Worm (Caenorhabditis elegans) whole organism, young adult: Measurements from ENCODE around the gene T24C4.10.
A peak's percentile ranks its signal among the peaks of the same experiment; 100 is the strongest.

Experiments
- C06A6.2 ChIP-seq: fragments of 200-800 bp; sonication (Bioruptor generic); conservative IDR thresholded peaks from 2 replicates; pipeline ENCODE4 v1.3.6; 2022; ENCODE audit warnings: missing genetic modification characterization, missing compliant biosample characterization
- D2030.7 ChIP-seq: fragments of 200-800 bp; sonication (Bioruptor generic); IDR thresholded peaks from 2 replicates; pipeline ENCODE4 v1.3.6; 2022; ENCODE audit warnings: missing genetic modification reagents, missing genetic modification characterization, missing compliant biosample characterization
- F10E7.11 ChIP-seq: sonication (generic microtip); optimal IDR thresholded peaks from 2 replicates; lab custom pipeline; 2017; ENCODE audit warnings: mild to moderate bottlenecking, missing genetic modification characterization, moderate library complexity, missing compliant biosample characterization
- F23B12.7 ChIP-seq: sonication (generic microtip); optimal IDR thresholded peaks from 2 replicates; lab custom pipeline; 2017; ENCODE audit warnings: missing genetic modification characterization, mild to moderate bottlenecking, missing compliant biosample characterization, antibody characterized with exemption, moderate library complexity; ENCODE audit not compliant: insufficient read depth
- F39B2.1 ChIP-seq: fragments of 200-800 bp; sonication (Bioruptor generic); IDR thresholded peaks from 2 replicates; pipeline ENCODE4 v1.3.6; 2022; ENCODE audit warnings: missing genetic modification reagents, missing genetic modification characterization, missing compliant biosample characterization
- F49E8.2 ChIP-seq: sonication (generic microtip); optimal IDR thresholded peaks from 3 replicates; lab custom pipeline; 2017; ENCODE audit warnings: missing genetic modification characterization, mild to moderate bottlenecking, missing compliant biosample characterization, antibody characterized with exemption, moderate library complexity; ENCODE audit not compliant: insufficient read depth
- F55B11.4 ChIP-seq: sonication (generic microtip); optimal IDR thresholded peaks from 2 replicates; lab custom pipeline; 2016; ENCODE audit warnings: missing compliant biosample characterization, missing genetic modification characterization, borderline replicate concordance; ENCODE audit not compliant: insufficient read depth
- F57A8.1 ChIP-seq: fragments of 200-800 bp; sonication (Bioruptor generic); optimal IDR thresholded peaks from 2 replicates; lab custom pipeline; 2018; ENCODE audit warnings: mild to moderate bottlenecking, missing genetic modification characterization, moderate library complexity, missing compliant biosample characterization
- K12H6.12 ChIP-seq: fragments of 200-800 bp; sonication (Bioruptor generic); optimal IDR thresholded peaks from 2 replicates; lab custom pipeline; 2018; ENCODE audit warnings: mild to moderate bottlenecking, missing genetic modification characterization, missing compliant biosample characterization
- T07F8.4 ChIP-seq: sonication (generic microtip); optimal IDR thresholded peaks from 2 replicates; lab custom pipeline; 2016; ENCODE audit warnings: mild to moderate bottlenecking, missing genetic modification characterization, moderate library complexity, missing compliant biosample characterization
- Y56A3A.18 ChIP-seq: fragments of 200-800 bp; sonication (Bioruptor generic); IDR thresholded peaks from 2 replicates; pipeline ENCODE4 v1.3.6; 2022; ENCODE audit warnings: missing genetic modification reagents, missing genetic modification characterization, missing compliant biosample characterization
- Y79H2A.3 ChIP-seq: fragments of 200-800 bp; sonication (Bioruptor generic); conservative IDR thresholded peaks from 2 replicates; pipeline ENCODE4 v1.3.6; 2022; ENCODE audit warnings: missing genetic modification reagents, missing genetic modification characterization, missing compliant biosample characterization
- athp-1 ChIP-seq: sonication (generic microtip); optimal IDR thresholded peaks from 2 replicates; lab custom pipeline; 2017; ENCODE audit warnings: mild to moderate bottlenecking, missing genetic modification characterization, missing compliant biosample characterization
- attf-3 ChIP-seq: fragments of 200-800 bp; sonication (Bioruptor generic); conservative IDR thresholded peaks from 2 replicates; pipeline ENCODE4 v1.3.6; 2022; ENCODE audit warnings: missing genetic modification reagents, missing genetic modification characterization, missing compliant biosample characterization
- attf-5 ChIP-seq: fragments of 200-800 bp; sonication (Bioruptor generic); optimal IDR thresholded peaks from 2 replicates; lab custom pipeline; 2018; ENCODE audit warnings: mild to moderate bottlenecking, missing genetic modification characterization, missing compliant biosample characterization
- bed-1 ChIP-seq: fragments of 200-800 bp; sonication (Bioruptor generic); IDR thresholded peaks from 2 replicates; pipeline ENCODE4 v1.3.6; 2022; ENCODE audit warnings: missing genetic modification reagents, missing genetic modification characterization, missing compliant biosample characterization
- bed-2 ChIP-seq: fragments of 200-800 bp; sonication (Bioruptor generic); IDR thresholded peaks from 2 replicates; pipeline ENCODE4 v1.3.6; 2022; ENCODE audit warnings: missing genetic modification reagents, missing genetic modification characterization, missing compliant biosample characterization
- cebp-1 ChIP-seq, 2 experiments: fragments of 200-800 bp in 1 of 2; sonication (Bioruptor generic) in 1 of 2; sonication (generic microtip) in 1 of 2; IDR thresholded peaks in 1 of 2; optimal IDR thresholded peaks in 1 of 2; 2 replicates each; pipeline versions ENCODE4 v1.3.6 to Lab custom; 2017 to 2022; ENCODE audit warnings: missing compliant biosample characterization in 2 of 2, missing genetic modification characterization in 2 of 2, mild to moderate bottlenecking in 1 of 2, missing genetic modification reagents in 1 of 2, moderate library complexity in 1 of 2
- ceh-79 ChIP-seq: sonication (generic microtip); optimal IDR thresholded peaks from 2 replicates; lab custom pipeline; 2017; ENCODE audit warnings: mild to moderate bottlenecking, missing genetic modification characterization, missing compliant biosample characterization
- chd-7 ChIP-seq: sonication (generic microtip); optimal IDR thresholded peaks from 2 replicates; lab custom pipeline; 2016; ENCODE audit warnings: mild to moderate bottlenecking, missing genetic modification characterization, moderate library complexity, missing compliant biosample characterization
- efl-1 ChIP-seq: fragments of 150-350 bp; optimal IDR thresholded peaks from 2 replicates; lab custom pipeline; 2014; ENCODE audit warnings: missing biosample characterization, missing genetic modification reagents, missing genetic modification characterization
- egl-44 ChIP-seq: fragments of 200-800 bp; sonication (Bioruptor generic); IDR thresholded peaks from 2 replicates; pipeline ENCODE4 v1.3.6; 2022; ENCODE audit warnings: missing genetic modification reagents, missing genetic modification characterization, missing compliant biosample characterization
- ets-4 ChIP-seq: fragments of 200-800 bp; sonication (Bioruptor generic); optimal IDR thresholded peaks from 2 replicates; lab custom pipeline; 2018; ENCODE audit warnings: mild to moderate bottlenecking, missing genetic modification characterization, missing compliant biosample characterization
- him-1 ChIP-seq: sonication (generic microtip); optimal IDR thresholded peaks from 2 replicates; lab custom pipeline; 2016; ENCODE audit warnings: missing genotype, missing genetic modification reagents, missing genetic modification characterization, missing compliant biosample characterization
- hmg-1.2 ChIP-seq: fragments of 200-800 bp; sonication (Bioruptor generic); IDR thresholded peaks from 2 replicates; pipeline ENCODE4 v1.3.6; 2022; ENCODE audit warnings: missing genetic modification reagents, missing genetic modification characterization, missing compliant biosample characterization
- lin-40 ChIP-seq: sonication (generic microtip); optimal IDR thresholded peaks from 2 replicates; lab custom pipeline; 2016; ENCODE audit warnings: missing genetic modification characterization, mild to moderate bottlenecking, missing compliant biosample characterization, missing genotype, missing genetic modification reagents
- lsy-27 ChIP-seq: sonication (generic microtip); optimal IDR thresholded peaks from 2 replicates; lab custom pipeline; 2017; ENCODE audit warnings: missing genetic modification characterization, mild to moderate bottlenecking, missing compliant biosample characterization, antibody characterized with exemption, missing genotype, borderline replicate concordance; ENCODE audit not compliant: insufficient read depth
- madf-10 ChIP-seq: sonication (generic microtip); optimal IDR thresholded peaks from 2 replicates; lab custom pipeline; 2016; ENCODE audit warnings: mild to moderate bottlenecking, missing genetic modification characterization, missing compliant biosample characterization
- mcd-1 ChIP-seq: fragments of 200-800 bp; sonication (Bioruptor generic); IDR thresholded peaks from 2 replicates; pipeline ENCODE4 v1.3.6; 2022; ENCODE audit warnings: missing genetic modification reagents, missing genetic modification characterization, missing compliant biosample characterization
- nhr-120 ChIP-seq: fragments of 200-800 bp; sonication (Bioruptor generic); IDR thresholded peaks from 2 replicates; pipeline ENCODE4 v1.3.6; 2022; ENCODE audit warnings: missing genetic modification characterization, missing compliant biosample characterization
- nhr-80 ChIP-seq: sonication (generic microtip); optimal IDR thresholded peaks from 2 replicates; lab custom pipeline; 2016; ENCODE audit warnings: missing genetic modification characterization, missing compliant biosample characterization
- nhr-90 ChIP-seq: sonication (generic microtip); optimal IDR thresholded peaks from 2 replicates; lab custom pipeline; 2016; ENCODE audit warnings: missing genotype, mild to moderate bottlenecking, missing genetic modification characterization, missing compliant biosample characterization
- snpc-3.4 ChIP-seq: sonication (generic microtip); optimal IDR thresholded peaks from 2 replicates; lab custom pipeline; 2017; ENCODE audit warnings: missing genetic modification characterization, mild to moderate bottlenecking, missing compliant biosample characterization, antibody characterized with exemption, moderate library complexity, missing genotype, missing genetic modification reagents
- snpc-4 ChIP-seq, 5 experiments: fragments of 150-350 bp in 1 of 5; sonication (generic microtip) in 4 of 5; optimal IDR thresholded peaks; 2 replicates each; lab custom pipeline; 2014 to 2018; ENCODE audit warnings: missing genetic modification characterization in 5 of 5, missing biosample characterization in 3 of 5, antibody characterized with exemption in 2 of 5, mild to moderate bottlenecking in 2 of 5, missing compliant biosample characterization in 2 of 5, missing genotype in 2 of 5, moderate library complexity in 2 of 5, missing genetic modification reagents in 1 of 5
- somi-1 ChIP-seq: fragments of 200-800 bp; sonication (Bioruptor generic); optimal IDR thresholded peaks from 2 replicates; lab custom pipeline; 2018; ENCODE audit warnings: mild to moderate bottlenecking, missing genetic modification characterization, missing compliant biosample characterization
- zfh-2 ChIP-seq: fragments of 200-800 bp; sonication (Bioruptor generic); conservative IDR thresholded peaks from 2 replicates; pipeline ENCODE4 v1.3.6; 2022; ENCODE audit warnings: missing genetic modification reagents, missing genetic modification characterization, missing compliant biosample characterization
- ztf-22 ChIP-seq: fragments of 200-800 bp; sonication (Bioruptor generic); optimal IDR thresholded peaks from 2 replicates; lab custom pipeline; 2018; ENCODE audit warnings: mild to moderate bottlenecking, missing genetic modification characterization, moderate library complexity, missing compliant biosample characterization
- ztf-25 ChIP-seq: fragments of 200-800 bp; sonication (Bioruptor generic); IDR thresholded peaks from 2 replicates; pipeline ENCODE4 v1.3.6; 2022; ENCODE audit warnings: missing genetic modification reagents, missing genetic modification characterization, missing compliant biosample characterization

Gene T24C4.10

DNA sequence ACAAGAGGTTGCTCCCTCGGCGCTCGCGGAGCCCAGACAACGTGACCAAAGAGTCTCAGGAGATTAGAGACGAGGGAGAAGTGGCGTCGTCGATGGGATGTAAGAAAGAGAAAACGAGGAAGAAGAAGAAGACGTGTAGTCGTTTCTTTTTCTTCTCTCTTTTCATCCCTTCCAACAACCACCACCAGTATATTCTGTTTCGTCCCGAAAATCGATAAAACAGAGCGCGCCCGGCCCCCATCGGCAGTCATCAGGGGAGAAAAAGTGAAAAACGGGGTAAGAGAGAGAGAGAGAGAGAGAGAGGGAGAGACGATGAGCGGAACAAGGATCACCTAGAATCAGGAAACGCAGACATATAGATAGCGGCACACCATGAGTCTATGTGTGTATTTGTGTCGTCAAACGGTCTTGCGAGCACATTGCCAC is 3.2 kb downstream of the T24C4.10 start (continued):
- TF ChIP-seq F55B11.4 (tag; lab: Kevin White, UChicago) (no peak), C06A6.2 (GFP tag; lab: Robert Waterston, UW) (no peak), F49E8.2 (tag; lab: Kevin White, UChicago) (no peak), Y79H2A.3 (GFP tag; lab: Robert Waterston, UW) (no peak), somi-1 (no peak), zfh-2 (GFP tag; lab: Robert Waterston, UW) (peak; percentile 93), hmg-1.2 (GFP tag; lab: Robert Waterston, UW) (peak; percentile 88), ets-4 (GFP tag; lab: Kevin White, UChicago) (no peak), lsy-27 (tag; lab: Kevin White, UChicago) (no peak), bed-2 (GFP tag; lab: Robert Waterston, UW) (no peak), efl-1 (GFP tag; lab: Kevin White, UChicago) (no peak), nhr-120 (GFP tag; lab: Robert Waterston, UW) (no peak), egl-44 (no peak), F10E7.11 (tag; lab: Kevin White, UChicago) (no peak), D2030.7 (GFP tag; lab: Robert Waterston, UW) (no peak), madf-10 (tag; lab: Kevin White, UChicago) (no peak), Y56A3A.18 (GFP tag; lab: Robert Waterston, UW) (no peak), athp-1 (tag; lab: Kevin White, UChicago) (no peak), snpc-4 (GFP tag; optimal IDR thresholded peaks at IDR 0.05; lab: Kevin White, UChicago) (peak; percentile 41), snpc-4 (tag; optimal IDR thresholded peaks at IDR 0.05; lab: Kevin White, UChicago) (peak in 2 of 4 experiments; percentile 34 to 43), ztf-22 (GFP tag; lab: Kevin White, UChicago) (no peak), chd-7 (peak; percentile 45), attf-3 (0 out of 2 replicates have a peak, but pooled peaks have one; percentile 26), lin-40 (tag; lab: Kevin White, UChicago) (peak; percentile 76), ztf-25 (no peak), snpc-3.4 (tag; lab: Kevin White, UChicago) (no peak), attf-5 (peak; percentile 83), K12H6.12 (tag; lab: Kevin White, UChicago) (peak; percentile 77), nhr-80 (tag; lab: Kevin White, UChicago) (peak; percentile 75), bed-1 (GFP tag; lab: Robert Waterston, UW) (no peak), F39B2.1 (GFP tag; lab: Robert Waterston, UW) (no peak), F57A8.1 (GFP tag; lab: Kevin White, UChicago) (no peak), nhr-90 (tag; lab: Kevin White, UChicago) (peak; percentile 9), him-1 (no peak), mcd-1 (GFP tag; lab: Robert Waterston, UW) (peak; percentile 71), ceh-79 (tag; lab: Kevin White, UChicago) (no peak), cebp-1 (GFP tag; IDR thresholded peaks at IDR 0.05; lab: Robert Waterston, UW) (no peak), cebp-1 (tag; optimal IDR thresholded peaks at IDR 0.05; lab: Kevin White, UChicago) (peak; percentile 76), F23B12.7 (no peak), T07F8.4 (no peak)
